Fruit fly (Drosophila melanogaster) ovary, adult (tissue): ENCODE measurements around the gene mxt.
A peak's percentile ranks its signal among the peaks of the same experiment; 100 is the strongest.

Source experiments
- CG17801 ChIP-seq: fragments of 200-800 bp; optimal IDR thresholded peaks from 2 replicates; lab custom pipeline; 2019; ENCODE audit warnings: missing biosample characterization, mild to moderate bottlenecking, missing genetic modification characterization, moderate library complexity; ENCODE audit not compliant: partially characterized antibody

Gene mxt

DNA sequence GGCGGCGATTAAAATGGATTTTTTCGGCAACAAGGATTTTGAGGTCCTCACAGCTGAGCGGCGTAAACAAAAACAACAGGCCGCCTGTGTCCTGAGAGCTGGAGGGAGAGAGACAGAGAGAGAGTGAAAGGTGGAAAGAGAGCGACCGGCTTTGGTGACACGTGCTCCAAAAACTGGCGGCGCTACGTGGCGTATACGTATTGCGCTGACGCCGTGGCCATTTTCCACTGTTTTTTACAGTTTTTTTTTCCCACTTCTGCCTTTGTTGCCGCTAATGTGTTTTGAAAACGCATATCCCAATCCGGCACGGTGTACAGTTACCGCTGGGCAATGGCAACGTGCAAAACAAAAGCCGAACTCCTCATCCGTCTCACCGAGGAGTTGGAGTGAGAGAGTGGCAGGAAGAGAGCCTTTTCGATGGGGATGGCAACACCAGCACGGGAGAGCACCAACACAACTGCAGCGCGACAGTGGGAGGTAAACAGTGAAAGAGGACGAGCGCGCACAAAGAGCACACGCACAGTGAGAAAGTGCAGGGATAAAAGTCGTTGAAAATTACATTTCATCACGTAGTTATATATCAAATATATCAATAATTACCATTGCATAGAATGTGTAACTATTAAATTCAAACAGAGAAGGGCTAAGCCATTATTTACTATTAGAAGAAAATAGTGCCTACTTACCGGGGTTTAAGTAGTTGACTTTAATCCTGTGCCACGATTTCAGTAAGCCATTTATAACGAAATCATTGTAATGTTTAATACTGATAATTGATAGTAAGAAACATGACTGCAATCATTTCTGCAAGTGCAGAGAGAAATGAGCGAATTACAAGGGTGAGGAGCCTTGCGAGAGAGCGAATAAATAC, 26.4 kb downstream of the mxt start:
- no peak for TF ChIP-seq CG17801 (GFP tag; lab: Kevin White, UChicago)

dm6 chr2L:4819995-4820394, 27.1 kb downstream of the mxt start:
- TF ChIP-seq CG17801 (GFP tag; lab: Kevin White, UChicago) = no peak

DNA sequence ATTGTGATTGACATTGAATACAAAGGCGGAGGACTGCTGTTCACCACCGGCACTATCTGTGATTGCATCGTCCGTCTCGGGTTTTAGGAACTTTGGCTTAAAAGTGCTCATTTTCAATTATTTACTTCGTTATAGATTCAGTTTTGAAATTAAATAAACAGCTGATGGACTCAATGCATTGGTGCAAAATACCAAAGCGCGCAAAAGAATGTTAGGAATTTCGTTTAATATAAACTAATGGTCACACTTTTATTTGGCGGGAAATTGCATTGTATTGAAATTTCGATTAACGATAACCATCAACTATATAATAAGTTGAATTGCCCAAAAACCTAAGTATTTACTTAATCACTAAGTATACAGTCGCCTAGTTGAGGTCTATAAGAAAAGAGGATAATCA, 29.0 kb downstream of the mxt start, which contains the start of gene CG3225:
CG3225 (minus strand) TSS at position 190 of the 400 bp plus-strand sequence.
- no peak for TF ChIP-seq CG17801 (GFP tag; lab: Kevin White, UChicago)

DNA sequence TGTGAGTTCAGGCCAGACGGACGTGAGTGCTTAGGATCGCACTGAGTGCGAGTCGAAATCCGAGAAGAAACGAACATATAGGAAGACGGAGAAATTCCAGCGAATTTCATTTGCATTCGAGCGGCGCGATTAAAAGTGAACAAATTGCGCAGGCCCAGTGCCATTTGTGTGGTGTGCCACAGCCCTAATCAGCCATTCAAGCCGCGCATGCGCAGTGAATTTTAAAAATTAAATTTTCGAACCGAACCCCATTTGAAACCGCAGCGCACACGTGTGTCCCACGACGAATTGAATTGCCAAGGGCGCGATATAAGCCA, 34.1 kb downstream of the mxt start:
- TF ChIP-seq CG17801 (GFP tag; lab: Kevin White, UChicago) = no peak

- no peak for TF ChIP-seq CG17801 (GFP tag; lab: Kevin White, UChicago)
These were observed 34.7 kb downstream of the mxt start, which contains the start of gene CG15629 for dm6 chr2L:4812261-4813022. Gene CG15629, plus strand, starts transcription at chr2L:4813009.

dm6 chr2L:4811491-4812058, 35.5 kb downstream of the mxt start:
- TF ChIP-seq CG17801 (GFP tag; lab: Kevin White, UChicago) = no peak

- no peak for TF ChIP-seq CG17801 (GFP tag; lab: Kevin White, UChicago)
These were observed 36.2 kb downstream of the mxt start for dm6 chr2L:4810697-4811490.

dm6 chr2L:4810044-4810609, 37.0 kb downstream of the mxt start:
- peak; percentile 62 for TF ChIP-seq CG17801 (GFP tag; lab: Kevin White, UChicago)

DNA sequence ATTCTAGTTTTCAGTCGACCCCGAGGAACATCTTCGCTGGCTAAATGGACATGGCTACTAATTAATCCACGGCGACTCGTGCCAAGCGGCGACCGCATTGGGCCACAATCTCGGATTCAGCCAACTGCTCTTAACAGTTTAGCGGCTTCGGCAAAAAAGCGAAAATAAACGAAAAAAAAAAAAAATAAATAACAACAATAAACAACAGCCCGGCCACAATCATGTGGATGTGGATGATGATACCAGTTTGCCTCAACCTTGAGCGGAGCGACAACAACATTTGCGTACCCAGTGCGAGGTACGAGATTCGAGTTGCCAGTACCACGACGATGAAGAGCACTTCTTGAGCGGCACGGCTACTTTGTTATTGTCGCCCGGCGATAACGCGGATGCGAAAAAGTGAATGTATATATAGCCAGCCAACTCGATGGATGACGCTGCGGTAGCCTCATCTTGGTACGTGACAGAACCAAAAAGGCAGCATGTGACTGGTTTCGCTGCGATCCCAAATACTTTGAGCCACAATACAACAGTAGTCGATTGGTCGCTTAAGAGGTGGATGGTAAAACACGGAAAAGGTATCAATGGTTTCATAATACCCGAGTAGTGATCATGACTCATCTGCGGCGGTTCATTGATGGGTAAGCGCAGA, 39.0 kb downstream of the mxt start:
- no peak for TF ChIP-seq CG17801 (GFP tag; lab: Kevin White, UChicago)

dm6 chr2L:4806109-4806508, 41.0 kb downstream of the mxt start:
- TF ChIP-seq CG17801 (GFP tag; lab: Kevin White, UChicago) = no peak

DNA sequence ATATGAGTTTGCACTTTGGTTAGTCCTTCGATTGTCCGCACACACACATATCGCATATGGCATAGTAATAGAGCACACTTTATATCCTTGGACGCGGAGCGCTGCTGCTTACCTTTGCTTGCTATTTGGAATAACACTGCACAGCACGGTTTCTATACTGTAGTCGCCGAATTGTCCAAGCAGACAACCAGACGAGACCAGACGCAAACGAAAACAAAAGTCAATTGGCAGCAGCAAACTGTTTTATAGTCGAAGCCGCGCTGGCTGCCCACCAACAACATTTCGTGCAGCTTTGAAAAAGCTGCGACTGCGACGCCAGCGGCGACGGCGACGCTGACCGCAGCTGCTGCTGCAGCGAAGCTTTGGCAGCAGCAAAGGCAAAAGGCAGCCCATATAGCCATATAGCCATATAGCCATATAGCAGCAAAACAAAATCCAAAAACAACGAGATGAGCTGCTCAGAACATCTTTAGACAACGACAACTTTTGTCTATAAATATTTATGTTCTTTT, 45.3 kb downstream of the mxt start, which contains the start of gene slf:
slf (minus strand) TSS at position 219 of the 512 bp plus-strand sequence.
- TF ChIP-seq CG17801 (GFP tag; lab: Kevin White, UChicago) = no peak

DNA sequence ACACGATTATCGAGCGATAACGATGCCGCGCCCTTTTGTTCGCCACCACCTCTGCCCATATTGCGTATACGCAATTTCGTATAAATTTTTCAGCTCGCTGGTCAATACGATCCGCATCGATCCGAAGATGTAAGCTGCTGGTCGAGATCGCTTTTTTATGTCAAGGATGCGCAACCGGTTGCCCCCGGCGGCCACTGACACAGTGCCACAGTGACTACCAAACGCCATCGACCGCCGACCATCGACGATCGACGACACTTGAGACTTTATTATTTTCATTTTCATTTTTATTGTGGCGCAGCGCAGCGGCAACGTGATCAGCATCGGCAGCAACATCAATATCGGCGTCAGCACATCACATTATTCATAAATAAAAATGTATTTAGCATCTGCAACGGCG, 47.1 kb downstream of the mxt start:
- no peak for TF ChIP-seq CG17801 (GFP tag; lab: Kevin White, UChicago)

dm6 chr2L:4798894-4799293, 48.2 kb downstream of the mxt start:
- no peak for TF ChIP-seq CG17801 (GFP tag; lab: Kevin White, UChicago)
